Worm (Caenorhabditis elegans) whole organism, L2 larva: Measurements from ENCODE around the gene ptr-4.

Experiments
- aly-2 ChIP-seq: fragments of 150-350 bp; optimal IDR thresholded peaks from 2 replicates; lab custom pipeline; 2014; ENCODE audit warnings: missing biosample characterization, missing genetic modification characterization
- ama-1 ChIP-seq: fragments of 150-350 bp; optimal IDR thresholded peaks from 2 replicates; lab custom pipeline; 2018; ENCODE audit warnings: inconsistent platforms
- egl-27 ChIP-seq: sonication (generic microtip); optimal IDR thresholded peaks from 3 replicates; lab custom pipeline; 2017; ENCODE audit warnings: missing biosample characterization, missing genetic modification reagents, missing genetic modification characterization
- nhr-23 ChIP-seq: fragments of 150-350 bp; optimal IDR thresholded peaks from 2 replicates; lab custom pipeline; 2014; ENCODE audit warnings: missing biosample characterization, missing genetic modification reagents, missing genetic modification characterization
- nhr-237 ChIP-seq: fragments of 150-350 bp; optimal IDR thresholded peaks from 2 replicates; lab custom pipeline; 2014; ENCODE audit warnings: missing biosample characterization, missing genetic modification characterization
- unc-55 ChIP-seq: fragments of 150-350 bp; sonication (generic microtip); optimal IDR thresholded peaks from 3 replicates; lab custom pipeline; 2014; ENCODE audit warnings: missing biosample characterization, missing genetic modification reagents, missing genetic modification characterization
- zag-1 ChIP-seq: fragments of 150-350 bp; optimal IDR thresholded peaks from 2 replicates; lab custom pipeline; 2014; ENCODE audit warnings: missing biosample characterization, missing genetic modification characterization

DNA sequence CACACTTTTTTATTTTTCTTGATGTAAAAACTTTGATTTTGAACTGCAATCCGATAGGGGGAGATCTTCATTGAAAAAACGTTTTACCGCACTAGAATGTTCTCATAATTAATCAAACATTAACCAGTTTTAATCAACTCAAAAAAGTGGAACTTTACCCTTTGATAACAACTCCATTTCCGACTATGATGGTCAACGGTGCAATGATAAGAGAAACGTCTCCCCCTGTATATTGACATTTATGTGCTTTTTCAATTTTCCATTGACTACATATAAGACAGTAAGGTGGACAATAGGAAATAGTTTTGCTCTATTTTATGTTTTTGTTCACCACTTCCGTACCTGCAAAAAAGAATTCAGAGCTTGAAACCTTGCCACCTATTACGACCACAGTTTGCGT is 32.6 kb upstream of the ptr-4 start:
- TF ChIP-seq nhr-23 = no peak
- TF ChIP-seq unc-55 = no peak
- no peak for TF ChIP-seq aly-2 (tag; lab: Kevin White, UChicago)
- TF ChIP-seq ama-1 (lab: Kevin White, UChicago) = no peak
- no peak for TF ChIP-seq egl-27 (tag; lab: Kevin White, UChicago)
- no peak for TF ChIP-seq nhr-237 (tag; lab: Kevin White, UChicago)
- no peak for TF ChIP-seq zag-1 (tag; lab: Kevin White, UChicago)
